ENCODE assay signal across 5 fruit fly cellular contexts in the genomic region with DNA sequence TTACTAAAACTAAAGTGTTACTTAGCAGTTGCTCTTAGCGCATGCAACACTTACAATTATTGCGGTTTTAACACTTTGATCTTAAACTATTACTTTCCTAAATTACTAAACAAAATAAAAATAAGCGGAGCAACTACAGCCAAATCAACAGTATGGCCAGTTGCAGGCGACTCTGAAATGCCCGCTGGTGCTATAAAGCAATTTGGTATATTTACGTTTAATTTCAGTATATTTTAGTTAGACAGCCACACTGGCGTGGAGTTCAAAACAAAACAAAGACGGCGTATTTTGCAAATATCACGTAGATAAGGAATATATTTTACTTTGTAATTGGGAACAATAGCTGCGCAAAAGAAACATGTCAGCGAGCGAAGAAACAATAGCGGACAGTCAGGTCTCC.
A peak's percentile ranks its signal among the peaks of the same experiment; 100 is the strongest.
TF ChIP-seq lines count a peak whose summit lies in the region.

Gene Taf12, minus strand, starts transcription at position 178 of the 400 bp plus-strand sequence.
Gene Ho, plus strand, starts transcription at position 231 of the 400 bp plus-strand sequence.

- peak; percentile 58 for TF ChIP-seq CTCF in whole organism, embryonic (GFP tag; optimal IDR thresholded peaks at IDR 0.05; lab: Kevin White, UChicago)

TF ChIP-seq in whole organism, adult, 20 proteins besides CTCF, POLR2A, EP300 and RAD21 (continues in another document):
- TF ChIP-seq toe (GFP tag; optimal IDR thresholded peaks at IDR 0.05; lab: Kevin White, UChicago) (no peak), pad (GFP tag; optimal IDR thresholded peaks at IDR 0.05; lab: Kevin White, UChicago) (no peak), Crg-1 (GFP tag; optimal IDR thresholded peaks at IDR 0.05; lab: Kevin White, UChicago) (no peak), CG7101 (tag; optimal IDR thresholded peaks at IDR 0.05; lab: Kevin White, UChicago) (peak; percentile 21), bab1 (GFP tag; optimal IDR thresholded peaks at IDR 0.05; lab: Kevin White, UChicago) (peak; percentile 38), ovo (GFP tag; optimal IDR thresholded peaks at IDR 0.05; lab: Kevin White, UChicago) (no peak), Mnt (GFP tag; optimal IDR thresholded peaks at IDR 0.05; lab: Kevin White, UChicago) (peak; percentile 45), CG11617 (GFP tag; optimal IDR thresholded peaks at IDR 0.05; lab: Kevin White, UChicago) (no peak), CG5204 (GFP tag; optimal IDR thresholded peaks at IDR 0.05; lab: Kevin White, UChicago) (no peak), CG12768 (GFP tag; optimal IDR thresholded peaks at IDR 0.05; lab: Kevin White, UChicago) (no peak), cic (GFP tag; optimal IDR thresholded peaks at IDR 0.05; lab: Kevin White, UChicago) (peak; percentile 32), cnc (optimal IDR thresholded peaks at IDR 0.05; lab: Kevin White, UChicago) (no peak), CG7045 (GFP tag; optimal IDR thresholded peaks at IDR 0.05; lab: Kevin White, UChicago) (no peak), CG14711 (tag; optimal IDR thresholded peaks at IDR 0.05; lab: Kevin White, UChicago) (peak; percentile 32), CG1620 (GFP tag; optimal IDR thresholded peaks at IDR 0.05; lab: Kevin White, UChicago) (no peak), Hr96 (GFP tag; optimal IDR thresholded peaks at IDR 0.05; lab: Kevin White, UChicago) (no peak), kay (GFP tag; lab: Kevin White, UChicago; ENCODE audit: borderline replicate concordance) (no peak), Clk (GFP tag; optimal IDR thresholded peaks at IDR 0.05; lab: Kevin White, UChicago) (no peak)

TF ChIP-seq in whole organism, embryonic, 481 proteins besides CTCF, POLR2A, EP300 and RAD21 (continues in another document):
- TF ChIP-seq HmgZ (tag; optimal IDR thresholded peaks at IDR 0.05; lab: Kevin White, UChicago) (peak; percentile 42), CG34422 (GFP tag; IDR thresholded peaks at IDR 0.05; lab: Robert Waterston, UW) (0 out of 3 replicates have a peak, but pooled peaks have one; percentile 15), gfzf (GFP tag; optimal IDR thresholded peaks at IDR 0.05; lab: Kevin White, UChicago) (peak; percentile 93), CG17829 (tag; optimal IDR thresholded peaks at IDR 0.05; lab: Kevin White, UChicago) (peak; percentile 42), Sin3A (optimal IDR thresholded peaks at IDR 0.05; lab: Kevin White, UChicago) (peak; percentile 54), nmo (GFP tag; optimal IDR thresholded peaks at IDR 0.05; lab: Kevin White, UChicago) (peak; percentile 29), vvl (GFP tag; IDR thresholded peaks at IDR 0.05; lab: Robert Waterston, UW) (peak; percentile 20; the same call in 1 of the 2 replicates), trem (tag; optimal IDR thresholded peaks at IDR 0.05; lab: Kevin White, UChicago) (peak; percentile 72), stwl (tag; optimal IDR thresholded peaks at IDR 0.05; lab: Kevin White, UChicago) (peak; percentile 84), CG33213 (GFP tag; optimal IDR thresholded peaks at IDR 0.05; lab: Kevin White, UChicago) (peak; percentile 43), Doc3 (GFP tag; IDR thresholded peaks at IDR 0.05; lab: Robert Waterston, UW; ENCODE audit: partially characterized antibody) (no peak), Jarid2 (GFP tag; optimal IDR thresholded peaks at IDR 0.05; lab: Kevin White, UChicago) (peak; percentile 7), exex (tag; optimal IDR thresholded peaks at IDR 0.05; lab: Kevin White, UChicago) (peak; percentile 36), bbx (GFP tag; IDR thresholded peaks at IDR 0.05; lab: Robert Waterston, UW; ENCODE audit: partially characterized antibody) (0 out of 2 replicates have a peak, but pooled peaks have one; percentile 40), CG8924 (tag; optimal IDR thresholded peaks at IDR 0.05; lab: Kevin White, UChicago) (peak; percentile 45), CG17802 (tag; optimal IDR thresholded peaks at IDR 0.05; lab: Kevin White, UChicago) (no peak)

TF ChIP-seq in whole organism, prepupa, 60 proteins besides CTCF, POLR2A, EP300 and RAD21:
- TF ChIP-seq vri (GFP tag; optimal IDR thresholded peaks at IDR 0.05; lab: Kevin White, UChicago) (peak; percentile 37), Eip78C (GFP tag; lab: Kevin White, UChicago) (peak; percentile 74), net (GFP tag; optimal IDR thresholded peaks at IDR 0.05; lab: Kevin White, UChicago) (no peak), Eip75B (GFP tag; optimal IDR thresholded peaks at IDR 0.05; lab: Kevin White, UChicago) (no peak), svp (GFP tag; lab: Kevin White, UChicago) (peak; percentile 70), fkh (GFP tag; optimal IDR thresholded peaks at IDR 0.05; lab: Kevin White, UChicago) (peak; percentile 54), Sox14 (GFP tag; optimal IDR thresholded peaks at IDR 0.05; lab: Kevin White, UChicago) (peak; percentile 98), esn (GFP tag; optimal IDR thresholded peaks at IDR 0.05; lab: Kevin White, UChicago) (peak; percentile 21)
TF ChIP-seq in whole organism, prepupa: peak in this region for 6.

TF ChIP-seq in whole organism, pupa, 21 proteins besides CTCF, POLR2A, EP300 and RAD21:
- TF ChIP-seq EcR (GFP tag; optimal IDR thresholded peaks at IDR 0.05; lab: Kevin White, UChicago) (peak; percentile 9), CG34367 (tag; optimal IDR thresholded peaks at IDR 0.05; lab: Kevin White, UChicago) (no peak), Pif1B (GFP tag; optimal IDR thresholded peaks at IDR 0.05; lab: Kevin White, UChicago) (no peak), CG9948 (tag; optimal IDR thresholded peaks at IDR 0.05; lab: Kevin White, UChicago) (no peak)

TF ChIP-seq in whole organism, wandering third instar larva, 38 proteins besides CTCF, POLR2A, EP300 and RAD21:
- no peak for TF ChIP-seq tai (GFP tag; optimal IDR thresholded peaks at IDR 0.05; lab: Kevin White, UChicago)
- TF ChIP-seq dsf (GFP tag; optimal IDR thresholded peaks at IDR 0.05; lab: Kevin White, UChicago; ENCODE audit: borderline replicate concordance), result no peak
- TF ChIP-seq Sp1 (GFP tag; optimal IDR thresholded peaks at IDR 0.05; lab: Kevin White, UChicago), result peak; percentile 40
- TF ChIP-seq Hr83 (GFP tag; optimal IDR thresholded peaks at IDR 0.05; lab: Kevin White, UChicago; ENCODE audit: poor library complexity, severe bottlenecking), result peak; percentile 28
- TF ChIP-seq dl (GFP tag; optimal IDR thresholded peaks at IDR 0.05; lab: Kevin White, UChicago; ENCODE audit: insufficient read depth in 1 of 2, partially characterized antibody in 2 of 2), result no peak
- TF ChIP-seq pan (optimal IDR thresholded peaks at IDR 0.05; lab: Kevin White, UChicago), result no peak
- no peak for TF ChIP-seq woc (GFP tag; optimal IDR thresholded peaks at IDR 0.05; lab: Kevin White, UChicago)
- no peak for TF ChIP-seq lola (GFP tag; optimal IDR thresholded peaks at IDR 0.05; lab: Kevin White, UChicago)
- TF ChIP-seq fru (GFP tag; optimal IDR thresholded peaks at IDR 0.05; lab: Kevin White, UChicago), result no peak
- no peak for TF ChIP-seq Hr78 (GFP tag; optimal IDR thresholded peaks at IDR 0.05; lab: Kevin White, UChicago)
- TF ChIP-seq OdsH (GFP tag; optimal IDR thresholded peaks at IDR 0.05; lab: Kevin White, UChicago), result peak; percentile 24
- no peak for TF ChIP-seq CG9705 (GFP tag; optimal IDR thresholded peaks at IDR 0.05; lab: Kevin White, UChicago)
- TF ChIP-seq Rel (GFP tag; optimal IDR thresholded peaks at IDR 0.05; lab: Kevin White, UChicago), result no peak
- TF ChIP-seq Rel (tag; optimal IDR thresholded peaks at IDR 0.05; lab: Kevin White, UChicago), result peak; percentile 64
- TF ChIP-seq h (GFP tag; optimal IDR thresholded peaks at IDR 0.05; lab: Kevin White, UChicago), result peak; percentile 36
- TF ChIP-seq ey (GFP tag; optimal IDR thresholded peaks at IDR 0.05; lab: Kevin White, UChicago), result peak; percentile 0
- peak; percentile 23 for TF ChIP-seq psq (GFP tag; optimal IDR thresholded peaks at IDR 0.05; lab: Kevin White, UChicago)
- no peak for TF ChIP-seq jim (GFP tag; optimal IDR thresholded peaks at IDR 0.05; lab: Kevin White, UChicago)
- TF ChIP-seq Hnf4 (GFP tag; optimal IDR thresholded peaks at IDR 0.05; lab: Kevin White, UChicago), result peak; percentile 44
- TF ChIP-seq sv (GFP tag; optimal IDR thresholded peaks at IDR 0.05; lab: Kevin White, UChicago), result no peak
- peak; percentile 46 for TF ChIP-seq Jra (GFP tag; optimal IDR thresholded peaks at IDR 0.05; lab: Kevin White, UChicago)
- TF ChIP-seq HLH106 (tag; optimal IDR thresholded peaks at IDR 0.05; lab: Kevin White, UChicago), result no peak
- no peak for TF ChIP-seq GATAd (GFP tag; optimal IDR thresholded peaks at IDR 0.05; lab: Kevin White, UChicago)
- no peak for TF ChIP-seq brk (GFP tag; optimal IDR thresholded peaks at IDR 0.05; lab: Kevin White, UChicago)
- TF ChIP-seq rgr (GFP tag; optimal IDR thresholded peaks at IDR 0.05; lab: Kevin White, UChicago), result peak; percentile 29
- no peak for TF ChIP-seq usp (GFP tag; optimal IDR thresholded peaks at IDR 0.05; lab: Kevin White, UChicago)
- no peak for TF ChIP-seq dmrt93B (GFP tag; optimal IDR thresholded peaks at IDR 0.05; lab: Kevin White, UChicago)
- no peak for TF ChIP-seq sage (GFP tag; optimal IDR thresholded peaks at IDR 0.05; lab: Kevin White, UChicago)
- no peak for TF ChIP-seq CrebA (GFP tag; optimal IDR thresholded peaks at IDR 0.05; lab: Kevin White, UChicago; ENCODE audit: borderline replicate concordance)
- TF ChIP-seq Vsx2 (GFP tag; optimal IDR thresholded peaks at IDR 0.05; lab: Kevin White, UChicago; ENCODE audit: partially characterized antibody), result no peak
